Worm (Caenorhabditis elegans) whole organism, L3 larva: ENCODE data around the gene lelo-4.

Experiments used
- ceh-28 ChIP-seq: fragments of 150-350 bp; optimal IDR thresholded peaks from 2 replicates; lab custom pipeline; 2014; ENCODE audit warnings: missing biosample characterization, missing genetic modification reagents, missing genetic modification characterization
- ceh-82 ChIP-seq: fragments of 150-350 bp; optimal IDR thresholded peaks from 2 replicates; lab custom pipeline; 2014; ENCODE audit warnings: missing biosample characterization, missing genetic modification characterization
- elt-1 ChIP-seq: fragments of 150-350 bp; optimal IDR thresholded peaks from 2 replicates; lab custom pipeline; 2014; ENCODE audit warnings: missing biosample characterization, missing genetic modification characterization
- elt-3 ChIP-seq, 3 experiments: fragments of 150-350 bp in 1 of 3; sonication (generic microtip) in 2 of 3; optimal IDR thresholded peaks; 2 replicates in 2 of 3; 4 replicates in 1 of 3; lab custom pipeline; 2014 to 2017; ENCODE audit warnings: missing biosample characterization in 3 of 3, missing genetic modification characterization in 3 of 3
- lin-39 ChIP-seq: fragments of 150-350 bp; optimal IDR thresholded peaks from 2 replicates; lab custom pipeline; 2018; ENCODE audit warnings: missing biosample characterization, missing genetic modification reagents, missing genetic modification characterization
- mml-1 ChIP-seq: fragments of 150-350 bp; sonication (generic microtip); optimal IDR thresholded peaks from 3 replicates; lab custom pipeline; 2014; ENCODE audit warnings: missing biosample characterization, missing genetic modification characterization
- nhr-237 ChIP-seq: fragments of 150-350 bp; optimal IDR thresholded peaks from 2 replicates; lab custom pipeline; 2014; ENCODE audit warnings: missing biosample characterization, missing genetic modification characterization
- nhr-77 ChIP-seq: fragments of 150-350 bp; optimal IDR thresholded peaks from 2 replicates; lab custom pipeline; 2014; ENCODE audit warnings: missing biosample characterization, missing genetic modification characterization
- pha-4 ChIP-seq: fragments of 150-350 bp; optimal IDR thresholded peaks from 2 replicates; lab custom pipeline; 2014; ENCODE audit warnings: missing biosample characterization, missing genetic modification reagents, missing genetic modification characterization
- pqm-1 ChIP-seq: fragments of 150-350 bp; optimal IDR thresholded peaks from 2 replicates; lab custom pipeline; 2017; ENCODE audit warnings: missing biosample characterization, missing genetic modification characterization, inconsistent platforms
- skn-1 ChIP-seq: fragments of 150-350 bp; optimal IDR thresholded peaks from 2 replicates; lab custom pipeline; 2014; ENCODE audit warnings: missing biosample characterization, missing genetic modification characterization
- tbx-2 ChIP-seq: sonication (generic microtip); optimal IDR thresholded peaks from 2 replicates; lab custom pipeline; 2016; ENCODE audit warnings: mild to moderate bottlenecking, missing genetic modification characterization, missing compliant biosample characterization
- unc-62 ChIP-seq: fragments of 150-350 bp; sonication (generic microtip); optimal IDR thresholded peaks from 4 replicates; lab custom pipeline; 2014; ENCODE audit warnings: missing biosample characterization, missing genetic modification reagents, missing genetic modification characterization
- zag-1 ChIP-seq: fragments of 150-350 bp; optimal IDR thresholded peaks from 2 replicates; lab custom pipeline; 2014; ENCODE audit warnings: missing biosample characterization, missing genetic modification characterization

ce11 chrII:5697338-5697737 lies 17.4 kb upstream of the lelo-4 start:
- no peak for TF ChIP-seq pha-4 (tag; lab: Kevin White, UChicago)
- TF ChIP-seq unc-62: no peak
- no peak for TF ChIP-seq ceh-82 (tag; lab: Kevin White, UChicago)
- no peak for TF ChIP-seq nhr-237
- TF ChIP-seq lin-39 (tag; lab: Kevin White, UChicago): no peak
- TF ChIP-seq mml-1: no peak
- TF ChIP-seq nhr-77: no peak
- no peak for TF ChIP-seq pqm-1
- no peak for TF ChIP-seq skn-1 (tag; lab: Kevin White, UChicago)
- TF ChIP-seq zag-1: no peak
- no peak for TF ChIP-seq ceh-28 (tag; lab: Kevin White, UChicago)
- TF ChIP-seq elt-1: no peak
- TF ChIP-seq tbx-2 (tag; lab: Kevin White, UChicago): no peak
- no peak for TF ChIP-seq elt-3 (tag; optimal IDR thresholded peaks at IDR 0.05; lab: Kevin White, UChicago)
